Fruit fly (Drosophila melanogaster) whole organism, embryonic: Measurements from ENCODE around the gene Mnn1.
A peak's percentile ranks its signal among the peaks of the same experiment; 100 is the strongest.

Experiments used
- Adf1 ChIP-seq: fragments of 200-800 bp; sonication (Bioruptor generic); IDR thresholded peaks from 2 replicates; pipeline ENCODE4 v1.3.6; 2022; ENCODE audit warnings: missing biosample characterization, missing genetic modification characterization
- Bdp1 ChIP-seq: fragments of 200-800 bp; sonication (Bioruptor generic); optimal IDR thresholded peaks from 3 replicates; lab custom pipeline; 2016; ENCODE audit warnings: missing biosample characterization, missing genetic modification characterization
- Bteb2 ChIP-seq: fragments of 200-800 bp; sonication (Bioruptor generic); optimal IDR thresholded peaks from 2 replicates; lab custom pipeline; 2016; ENCODE audit warnings: missing biosample characterization, missing genetic modification characterization
- CG10321 ChIP-seq: fragments of 200-800 bp; sonication (Bioruptor generic); IDR thresholded peaks from 2 replicates; pipeline ENCODE4 v1.3.6; 2022; ENCODE audit warnings: missing biosample characterization, missing genetic modification characterization
- CG10565 ChIP-seq: fragments of 200-800 bp; sonication (Bioruptor generic); optimal IDR thresholded peaks from 3 replicates; lab custom pipeline; 2016; ENCODE audit warnings: missing biosample characterization, mild to moderate bottlenecking, missing genetic modification characterization
- CG11398 ChIP-seq: fragments of 200-800 bp; sonication (Bioruptor generic); optimal IDR thresholded peaks from 2 replicates; lab custom pipeline; 2016; ENCODE audit warnings: missing biosample characterization, missing genetic modification characterization
- CG12942 ChIP-seq: fragments of 200-800 bp; sonication (Bioruptor generic); optimal IDR thresholded peaks from 3 replicates; lab custom pipeline; 2016; ENCODE audit warnings: missing biosample characterization, missing genetic modification characterization
- CG14710 ChIP-seq: fragments of 200-800 bp; sonication (Bioruptor generic); optimal IDR thresholded peaks from 3 replicates; lab custom pipeline; 2019; ENCODE audit warnings: missing biosample characterization, mild to moderate bottlenecking, missing genetic modification characterization, moderate library complexity
- CG15601 ChIP-seq: fragments of 200-800 bp; sonication (Bioruptor generic); optimal IDR thresholded peaks from 3 replicates; lab custom pipeline; 2019; ENCODE audit warnings: missing biosample characterization, mild to moderate bottlenecking, missing genetic modification characterization, moderate library complexity
- CG1603 ChIP-seq: fragments of 200-800 bp; sonication (Bioruptor generic); optimal IDR thresholded peaks from 2 replicates; lab custom pipeline; 2019; ENCODE audit warnings: missing biosample characterization, mild to moderate bottlenecking, missing genetic modification characterization, moderate library complexity
- CG16815 ChIP-seq: fragments of 200-800 bp; sonication (Bioruptor generic); optimal IDR thresholded peaks from 3 replicates; lab custom pipeline; 2017; ENCODE audit warnings: missing biosample characterization, mild to moderate bottlenecking, missing genetic modification characterization
- CG16863 ChIP-seq: fragments of 200-800 bp; sonication (Bioruptor generic); optimal IDR thresholded peaks from 3 replicates; lab custom pipeline; 2016; ENCODE audit warnings: missing biosample characterization, missing genetic modification characterization
- CG17186 ChIP-seq: fragments of 200-800 bp; sonication (Bioruptor generic); optimal IDR thresholded peaks from 3 replicates; lab custom pipeline; 2017; ENCODE audit warnings: missing biosample characterization, missing genetic modification reagents, missing genetic modification characterization
- CG18476 ChIP-seq: fragments of 200-800 bp; sonication (Bioruptor generic); optimal IDR thresholded peaks from 2 replicates; lab custom pipeline; 2016; ENCODE audit warnings: missing biosample characterization, mild to moderate bottlenecking, missing genetic modification characterization
- CG31224 ChIP-seq: fragments of 200-800 bp; sonication (Bioruptor generic); IDR thresholded peaks from 2 replicates; pipeline ENCODE4 v1.3.6; 2022; ENCODE audit warnings: missing biosample characterization, missing genetic modification characterization
- CG34224 ChIP-seq: fragments of 200-800 bp; sonication (Bioruptor generic); IDR thresholded peaks from 3 replicates; pipeline ENCODE4 v1.3.6; 2022; ENCODE audit warnings: missing biosample characterization, missing genetic modification characterization; ENCODE audit not compliant: partially characterized antibody
- CG4617 ChIP-seq: fragments of 200-800 bp; sonication (Bioruptor generic); optimal IDR thresholded peaks from 3 replicates; lab custom pipeline; 2016; ENCODE audit warnings: missing biosample characterization, missing genetic modification characterization, borderline replicate concordance
- CG4730 ChIP-seq: fragments of 200-800 bp; sonication (Bioruptor generic); IDR thresholded peaks from 2 replicates; pipeline ENCODE4 v1.3.6; 2022; ENCODE audit warnings: missing biosample characterization, missing genetic modification characterization
- CG5953 ChIP-seq: fragments of 200-800 bp; sonication (Bioruptor generic); IDR thresholded peaks from 2 replicates; pipeline ENCODE4 v1.3.6; 2022; ENCODE audit warnings: missing biosample characterization, missing genetic modification characterization
- CG6765 ChIP-seq: fragments of 200-800 bp; sonication (Bioruptor generic); optimal IDR thresholded peaks from 3 replicates; lab custom pipeline; 2017; ENCODE audit warnings: missing biosample characterization, mild to moderate bottlenecking, missing genetic modification characterization
- CG7271 ChIP-seq: fragments of 200-800 bp; sonication (Bioruptor generic); optimal IDR thresholded peaks from 2 replicates; lab custom pipeline; 2018; ENCODE audit warnings: missing biosample characterization, mild to moderate bottlenecking, missing genetic modification characterization, moderate library complexity
- CG7372 ChIP-seq: fragments of 200-800 bp; sonication (Bioruptor generic); IDR thresholded peaks from 2 replicates; pipeline ENCODE4 v1.3.6; 2022; ENCODE audit warnings: missing biosample characterization, missing genetic modification characterization
- CG8359 ChIP-seq: fragments of 200-800 bp; sonication (Bioruptor generic); optimal IDR thresholded peaks from 2 replicates; lab custom pipeline; 2017; ENCODE audit warnings: missing biosample characterization, mild to moderate bottlenecking, missing genetic modification characterization, borderline replicate concordance
- CG8924 ChIP-seq: fragments of 200-800 bp; optimal IDR thresholded peaks from 3 replicates; lab custom pipeline; 2019; ENCODE audit warnings: missing biosample characterization, mild to moderate bottlenecking, missing genetic modification characterization, moderate library complexity
- CG9727 ChIP-seq: fragments of 200-800 bp; sonication (Bioruptor generic); optimal IDR thresholded peaks from 3 replicates; lab custom pipeline; 2017; ENCODE audit warnings: missing biosample characterization, mild to moderate bottlenecking, missing genetic modification characterization
- Chrac-16 ChIP-seq: fragments of 200-800 bp; sonication (Bioruptor generic); optimal IDR thresholded peaks from 3 replicates; lab custom pipeline; 2016; ENCODE audit warnings: missing biosample characterization, missing genetic modification characterization
- Dbx ChIP-seq: fragments of 200-800 bp; sonication (Bioruptor generic); IDR thresholded peaks from 3 replicates; pipeline ENCODE4 v1.3.6; 2022; ENCODE audit warnings: missing biosample characterization, missing genetic modification characterization
- Deaf1 ChIP-seq: fragments of 200-800 bp; optimal IDR thresholded peaks from 3 replicates; lab custom pipeline; 2019; ENCODE audit warnings: missing biosample characterization, mild to moderate bottlenecking, missing genetic modification characterization, moderate library complexity
- Dek ChIP-seq: fragments of 200-800 bp; sonication (Bioruptor generic); optimal IDR thresholded peaks from 3 replicates; lab custom pipeline; 2019; ENCODE audit warnings: missing biosample characterization, mild to moderate bottlenecking, missing genetic modification characterization, moderate library complexity
- Dll ChIP-seq: fragments of 200-800 bp; sonication (Bioruptor generic); IDR thresholded peaks from 4 replicates; pipeline ENCODE4 v1.3.6; 2022; ENCODE audit warnings: missing biosample characterization, missing genetic modification characterization; ENCODE audit not compliant: partially characterized antibody
- Doc3 ChIP-seq: fragments of 200-800 bp; sonication (Bioruptor generic); IDR thresholded peaks from 3 replicates; pipeline ENCODE4 v1.3.6; 2022; ENCODE audit warnings: missing biosample characterization, missing genetic modification characterization; ENCODE audit not compliant: partially characterized antibody
- Ets97D ChIP-seq: fragments of 200-800 bp; sonication (Bioruptor generic); optimal IDR thresholded peaks from 3 replicates; lab custom pipeline; 2016; ENCODE audit warnings: missing biosample characterization, missing genetic modification characterization
- Hr3 ChIP-seq: fragments of 200-800 bp; sonication (Bioruptor generic); optimal IDR thresholded peaks from 3 replicates; lab custom pipeline; 2016; ENCODE audit warnings: missing biosample characterization, missing genetic modification characterization
- Hr78 ChIP-seq, 2 experiments: fragments of 200-800 bp in 1 of 2; fragments of >200 bp in 1 of 2; sonication (Bioruptor generic) in 1 of 2; optimal IDR thresholded peaks; 2 replicates each; lab custom pipeline; 2017 to 2019; ENCODE audit warnings: missing biosample characterization in 2 of 2, missing genetic modification characterization in 2 of 2, mild to moderate bottlenecking in 1 of 2, moderate library complexity in 1 of 2
- NC2α ChIP-seq: fragments of 200-800 bp; sonication (Bioruptor generic); optimal IDR thresholded peaks from 2 replicates; lab custom pipeline; 2016; ENCODE audit warnings: missing biosample characterization, missing genetic modification characterization
- NK7.1 ChIP-seq: fragments of 200-800 bp; sonication (Bioruptor generic); optimal IDR thresholded peaks from 3 replicates; lab custom pipeline; 2016; ENCODE audit warnings: missing biosample characterization, missing genetic modification characterization
- Opbp ChIP-seq: fragments of 200-800 bp; sonication (Bioruptor generic); IDR thresholded peaks from 3 replicates; pipeline ENCODE4 v1.3.6; 2022; ENCODE audit warnings: missing biosample characterization, missing genetic modification characterization; ENCODE audit not compliant: partially characterized antibody
- Side ChIP-seq: fragments of 200-800 bp; sonication (Bioruptor generic); optimal IDR thresholded peaks from 2 replicates; lab custom pipeline; 2016; ENCODE audit warnings: missing biosample characterization, missing genetic modification characterization
- Six4 ChIP-seq: fragments of 200-800 bp; sonication (Bioruptor generic); optimal IDR thresholded peaks from 2 replicates; lab custom pipeline; 2016; ENCODE audit warnings: missing biosample characterization, missing genetic modification characterization
- Taf1 ChIP-seq: fragments of 200-800 bp; sonication (Bioruptor generic); IDR thresholded peaks from 2 replicates; pipeline ENCODE4 v1.3.6; 2022; ENCODE audit warnings: missing biosample characterization, missing genetic modification characterization
- Usf ChIP-seq: fragments of 200-800 bp; sonication (Bioruptor generic); optimal IDR thresholded peaks from 2 replicates; lab custom pipeline; 2017; ENCODE audit warnings: missing genotype, missing biosample characterization, missing genetic modification characterization
- bowl ChIP-seq: fragments of 200-800 bp; sonication (Bioruptor generic); IDR thresholded peaks from 2 replicates; pipeline ENCODE4 v1.3.6; 2022; ENCODE audit warnings: missing biosample characterization, missing genetic modification characterization
- cad ChIP-seq: fragments of >200 bp; optimal IDR thresholded peaks from 2 replicates; lab custom pipeline; 2017; ENCODE audit warnings: missing biosample characterization, missing genetic modification characterization
- ewg ChIP-seq: fragments of 200-800 bp; sonication (Bioruptor generic); optimal IDR thresholded peaks from 3 replicates; lab custom pipeline; 2017; ENCODE audit warnings: mild to moderate bottlenecking, missing biosample characterization, missing genetic modification reagents, missing genetic modification characterization
- gfzf ChIP-seq: fragments of 200-800 bp; sonication (Bioruptor generic); optimal IDR thresholded peaks from 2 replicates; lab custom pipeline; 2016; ENCODE audit warnings: missing biosample characterization, mild to moderate bottlenecking, missing genetic modification characterization, moderate library complexity
- kah ChIP-seq: fragments of 200-800 bp; sonication (Bioruptor generic); optimal IDR thresholded peaks from 2 replicates; lab custom pipeline; 2018; ENCODE audit warnings: missing biosample characterization, mild to moderate bottlenecking, missing genetic modification characterization
- otp ChIP-seq: fragments of 200-800 bp; sonication (Bioruptor generic); IDR thresholded peaks from 3 replicates; pipeline ENCODE4, ENCODE4 v1.3.6; 2022; ENCODE audit warnings: missing biosample characterization, missing genetic modification characterization
- seq ChIP-seq: fragments of 200-800 bp; sonication (Bioruptor generic); IDR thresholded peaks from 2 replicates; pipeline ENCODE4 v1.3.6; 2022; ENCODE audit warnings: missing biosample characterization, missing genetic modification characterization
- trh ChIP-seq: fragments of 200-800 bp; sonication (Bioruptor generic); optimal IDR thresholded peaks from 2 replicates; lab custom pipeline; 2016; ENCODE audit warnings: missing biosample characterization, missing genetic modification characterization
- twi ChIP-seq: fragments of 200-800 bp; optimal IDR thresholded peaks from 2 replicates; lab custom pipeline; 2019; ENCODE audit warnings: missing biosample characterization, mild to moderate bottlenecking, missing genetic modification characterization, moderate library complexity
- vnd ChIP-seq: fragments of 200-800 bp; sonication (Bioruptor generic); IDR thresholded peaks from 3 replicates; pipeline ENCODE4 v1.3.6; 2022; ENCODE audit warnings: missing biosample characterization, missing genetic modification characterization; ENCODE audit not compliant: partially characterized antibody

The Mnn1 gene

DNA sequence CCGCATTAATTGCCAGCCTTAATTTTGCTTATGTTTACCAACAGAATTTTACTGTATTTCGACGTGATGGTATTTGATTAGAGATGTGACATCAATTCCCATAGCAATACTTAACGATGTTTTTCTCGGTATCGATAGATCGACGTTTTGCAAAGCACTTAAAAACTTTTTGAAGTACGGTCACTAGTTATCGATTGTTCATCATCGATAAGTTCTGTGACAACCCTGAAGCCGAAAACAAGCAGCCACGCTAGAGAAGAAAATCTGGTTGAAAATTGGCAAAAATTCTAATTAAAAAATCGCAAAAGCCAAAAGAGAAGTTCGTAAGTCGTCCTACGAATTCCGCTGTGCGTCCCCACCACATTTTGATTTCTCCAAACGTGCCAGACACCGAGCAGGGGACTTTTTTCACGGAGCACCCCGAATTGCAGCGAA is 23.6 kb upstream of the Mnn1 start, which contains the start of the genes Rab30 and Caper (continued):
- TF ChIP-seq Taf1 (GFP tag; lab: Robert Waterston, UW) (0 out of 2 replicates have a peak, but pooled peaks have one; percentile 38), CG16815 (no peak), CG16863 (GFP tag; lab: Kevin White, UChicago) (peak; percentile 35), Hr3 (GFP tag; lab: Kevin White, UChicago) (peak; percentile 46), Side (GFP tag; lab: Kevin White, UChicago) (peak; percentile 56), Dbx (peak; percentile 84), CG34224 (peak; percentile 99), CG10565 (GFP tag; lab: Kevin White, UChicago) (no peak), CG12942 (peak; percentile 43), Bteb2 (GFP tag; lab: Kevin White, UChicago) (peak; percentile 21), vnd (peak; percentile 98), CG4617 (peak; percentile 91), CG1603 (tag; lab: Kevin White, UChicago) (peak; percentile 89), CG4730 (GFP tag; lab: Robert Waterston, UW) (no peak), CG9727 (GFP tag; lab: Kevin White, UChicago) (peak; percentile 48), CG17186 (no peak), CG10321 (GFP tag; lab: Robert Waterston, UW) (no peak), bowl (no peak), gfzf (GFP tag; lab: Kevin White, UChicago) (peak; percentile 45), CG11398 (GFP tag; lab: Kevin White, UChicago) (peak; percentile 59), CG7372 (GFP tag; lab: Robert Waterston, UW) (peak; percentile 46; the same call in 1 of the 2 replicates), CG14710 (peak; percentile 69), kah (GFP tag; lab: Kevin White, UChicago) (no peak), Dek (tag; lab: Kevin White, UChicago) (peak; percentile 3), NK7.1 (GFP tag; lab: Kevin White, UChicago) (no peak), CG8924 (peak; percentile 55), CG15601 (tag; lab: Kevin White, UChicago) (peak; percentile 49), CG18476 (no peak), Hr78 (GFP tag; optimal IDR thresholded peaks at IDR 0.05; lab: Kevin White, UChicago) (no peak), twi (tag; lab: Kevin White, UChicago) (peak; percentile 25), Chrac-16 (GFP tag; lab: Kevin White, UChicago) (peak; percentile 39), CG8359 (GFP tag; lab: Kevin White, UChicago) (no peak), NC2α (peak; percentile 25), Ets97D (peak; percentile 91), otp (GFP tag; lab: Robert Waterston, UW) (peak; percentile 37; the same call in 1 of the 3 replicates), CG5953 (GFP tag; lab: Robert Waterston, UW) (no peak), CG31224 (GFP tag; lab: Robert Waterston, UW) (no peak), CG7271 (tag; lab: Kevin White, UChicago) (no peak), Adf1 (GFP tag; lab: Robert Waterston, UW) (peak; percentile 54), Usf (GFP tag; lab: Kevin White, UChicago) (no peak), CG6765 (no peak), Dll (peak; percentile 96), trh (GFP tag; lab: Kevin White, UChicago) (no peak), ewg (no peak), cad (no peak), Bdp1 (GFP tag; lab: Kevin White, UChicago) (no peak), Opbp (GFP tag; lab: Robert Waterston, UW) (peak; percentile 99), Doc3 (GFP tag; lab: Robert Waterston, UW) (peak; percentile 96), Deaf1 (peak; percentile 58), seq (no peak), Six4 (peak; percentile 55)
